Fruit fly (Drosophila melanogaster) whole organism, wandering third instar larva: ENCODE results near the gene Trim9.

Source experiments
- Abd-B ChIP-seq: fragments of >200 bp; optimal IDR thresholded peaks from 2 replicates; lab custom pipeline; 2017; ENCODE audit warnings: missing biosample characterization, missing genetic modification characterization
- CG32264 ChIP-seq: fragments of 200-800 bp; sonication (Bioruptor generic); optimal IDR thresholded peaks from 2 replicates; lab custom pipeline; 2016; ENCODE audit warnings: missing biosample characterization, missing genetic modification characterization
- CG9705 ChIP-seq: fragments of 200-800 bp; sonication (Bioruptor generic); optimal IDR thresholded peaks from 2 replicates; lab custom pipeline; 2018; ENCODE audit warnings: missing biosample characterization, mild to moderate bottlenecking, missing genetic modification characterization
- CrebA ChIP-seq: fragments of 200-800 bp; sonication (Bioruptor generic); optimal IDR thresholded peaks from 2 replicates; lab custom pipeline; 2016; ENCODE audit warnings: missing biosample characterization, mild to moderate bottlenecking, missing genetic modification characterization, borderline replicate concordance
- Dfd ChIP-seq: fragments of >200 bp; optimal IDR thresholded peaks from 2 replicates; lab custom pipeline; 2017; ENCODE audit warnings: missing biosample characterization, missing genetic modification characterization
- Dif ChIP-seq: fragments of 200-275, 200-300 bp; sonication (Bioruptor generic); optimal IDR thresholded peaks from 2 replicates; lab custom pipeline; 2018; ENCODE audit warnings: missing biosample characterization, missing genetic modification characterization; ENCODE audit not compliant: partially characterized antibody
- GATAd ChIP-seq: sonication (Bioruptor generic); optimal IDR thresholded peaks from 2 replicates; lab custom pipeline; 2016; ENCODE audit warnings: missing biosample characterization, missing genetic modification characterization
- Hr78 ChIP-seq: fragments of >200 bp; optimal IDR thresholded peaks from 2 replicates; lab custom pipeline; 2017; ENCODE audit warnings: missing biosample characterization, missing genetic modification characterization
- Hr83 ChIP-seq: fragments of 200-300 bp; sonication (Bioruptor generic); optimal IDR thresholded peaks from 2 replicates; lab custom pipeline; 2016; ENCODE audit warnings: missing biosample characterization, mild to moderate bottlenecking, missing genetic modification characterization, moderate library complexity; ENCODE audit not compliant: poor library complexity, severe bottlenecking
- Jra ChIP-seq: sonication (Bioruptor generic); optimal IDR thresholded peaks from 2 replicates; lab custom pipeline; 2016; ENCODE audit warnings: missing biosample characterization, missing genetic modification characterization
- Mio ChIP-seq: sonication (Bioruptor generic); optimal IDR thresholded peaks from 2 replicates; lab custom pipeline; 2016; ENCODE audit warnings: missing biosample characterization, missing genetic modification characterization
- N ChIP-seq: fragments of >200 bp; optimal IDR thresholded peaks from 2 replicates; lab custom pipeline; 2018; ENCODE audit warnings: missing biosample characterization, missing external identifiers, missing genetic modification characterization
- OdsH ChIP-seq: fragments of 200-800 bp; sonication (Bioruptor generic); optimal IDR thresholded peaks from 2 replicates; lab custom pipeline; 2016; ENCODE audit warnings: missing biosample characterization, mild to moderate bottlenecking, missing genetic modification characterization
- Rel ChIP-seq, 2 experiments: fragments of 200-800 bp; sonication (Bioruptor generic) in 1 of 2; optimal IDR thresholded peaks; 2 replicates in 1 of 2; 3 replicates in 1 of 2; lab custom pipeline; 2016 to 2019; ENCODE audit warnings: mild to moderate bottlenecking in 2 of 2, missing biosample characterization in 2 of 2, missing genetic modification characterization in 2 of 2, moderate library complexity in 1 of 2
- Sp1 ChIP-seq: fragments of 200-800 bp; sonication (Bioruptor generic); optimal IDR thresholded peaks from 3 replicates; lab custom pipeline; 2019; ENCODE audit warnings: missing biosample characterization, mild to moderate bottlenecking, missing genetic modification characterization, moderate library complexity
- Vsx2 ChIP-seq: fragments of 200-300, 225-300 bp; sonication (Bioruptor generic); optimal IDR thresholded peaks from 2 replicates; lab custom pipeline; 2018; ENCODE audit warnings: missing biosample characterization, missing genetic modification characterization; ENCODE audit not compliant: partially characterized antibody
- br ChIP-seq: fragments of 200-800 bp; sonication (Bioruptor generic); optimal IDR thresholded peaks from 2 replicates; lab custom pipeline; 2016; ENCODE audit warnings: missing biosample characterization, missing genetic modification characterization
- dl ChIP-seq, 2 experiments: fragments of 175-275, 200-275 bp in 1 of 2; fragments of 200-275 bp in 1 of 2; sonication (Bioruptor generic); optimal IDR thresholded peaks; lab custom pipeline; 2018; ENCODE audit warnings: mild to moderate bottlenecking in 2 of 2, missing biosample characterization in 2 of 2, missing genetic modification characterization in 2 of 2, moderate library complexity in 2 of 2; ENCODE audit not compliant: partially characterized antibody in 2 of 2, insufficient read depth in 1 of 2
- dmrt93B ChIP-seq: fragments of 200-800 bp; sonication (Bioruptor generic); optimal IDR thresholded peaks from 2 replicates; lab custom pipeline; 2018; ENCODE audit warnings: missing biosample characterization, mild to moderate bottlenecking, missing genetic modification characterization
- dsf ChIP-seq: sonication (Bioruptor generic); optimal IDR thresholded peaks from 2 replicates; lab custom pipeline; 2016; ENCODE audit warnings: missing biosample characterization, missing genetic modification characterization, borderline replicate concordance
- foxo ChIP-seq, 2 experiments: fragments of 200-800 bp; sonication (Bioruptor generic); optimal IDR thresholded peaks; 2 replicates in 1 of 2; 3 replicates in 1 of 2; lab custom pipeline; 2016 to 2017; ENCODE audit warnings: missing biosample characterization in 2 of 2, missing genetic modification characterization in 2 of 2
- fru ChIP-seq: fragments of 200-800 bp; sonication (Bioruptor generic); optimal IDR thresholded peaks from 3 replicates; lab custom pipeline; 2016; ENCODE audit warnings: missing biosample characterization, mild to moderate bottlenecking, missing genetic modification characterization
- h ChIP-seq: fragments of 200-800 bp; sonication (Bioruptor generic); optimal IDR thresholded peaks from 3 replicates; lab custom pipeline; 2016; ENCODE audit warnings: missing biosample characterization, mild to moderate bottlenecking, missing genetic modification characterization
- jim ChIP-seq: fragments of 175-275, 200-325 bp; sonication (Bioruptor generic); optimal IDR thresholded peaks from 2 replicates; lab custom pipeline; 2016; ENCODE audit warnings: missing biosample characterization, mild to moderate bottlenecking, missing genetic modification characterization
- lola ChIP-seq: fragments of >200 bp; optimal IDR thresholded peaks from 2 replicates; lab custom pipeline; 2017; ENCODE audit warnings: missing biosample characterization, missing genetic modification characterization
- pan ChIP-seq: fragments of >200 bp; optimal IDR thresholded peaks from 2 replicates; lab custom pipeline; 2017
- psq ChIP-seq: fragments of 200-800 bp; sonication (Bioruptor generic); optimal IDR thresholded peaks from 3 replicates; lab custom pipeline; 2017; ENCODE audit warnings: missing biosample characterization, mild to moderate bottlenecking, missing genetic modification characterization, moderate library complexity
- sage ChIP-seq: fragments of 200-800 bp; sonication (Bioruptor generic); optimal IDR thresholded peaks from 2 replicates; lab custom pipeline; 2016; ENCODE audit warnings: missing biosample characterization, mild to moderate bottlenecking, missing genetic modification characterization
- sv ChIP-seq: fragments of 200-800 bp; sonication (Bioruptor generic); optimal IDR thresholded peaks from 3 replicates; lab custom pipeline; 2016; ENCODE audit warnings: missing biosample characterization, missing genetic modification characterization
- usp ChIP-seq: fragments of >200 bp; optimal IDR thresholded peaks from 2 replicates; lab custom pipeline; 2017; ENCODE audit warnings: missing biosample characterization, missing genetic modification characterization
- woc ChIP-seq: sonication (Bioruptor generic); optimal IDR thresholded peaks from 2 replicates; lab custom pipeline; 2016; ENCODE audit warnings: missing biosample characterization, mild to moderate bottlenecking, missing genetic modification characterization

Gene Trim9

DNA sequence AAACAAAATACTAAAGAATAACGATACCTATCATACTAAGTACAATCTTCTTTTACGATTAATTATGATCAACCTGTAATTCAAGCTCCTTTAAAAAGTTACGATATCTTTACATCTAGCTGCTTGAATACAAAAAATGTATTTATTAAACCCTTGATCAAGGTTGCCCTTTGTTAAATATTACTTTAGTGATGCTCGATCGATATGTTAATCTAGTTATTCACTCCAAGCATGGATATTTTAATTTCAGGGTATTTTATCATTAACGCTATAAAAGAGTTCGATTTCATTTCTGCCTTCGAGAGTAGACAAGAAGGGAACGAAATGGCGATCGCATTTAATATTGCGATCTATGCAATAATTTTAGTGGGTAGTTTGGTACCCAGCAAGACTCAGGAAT, 99.0 kb downstream of the Trim9 start, which contains the start of gene CG18284:
CG18284 (plus strand) TSS at position 301 of the 400 bp plus-strand sequence.
- TF ChIP-seq lola, result no peak
- no peak for TF ChIP-seq fru (GFP tag; lab: Kevin White, UChicago)
- no peak for TF ChIP-seq psq (GFP tag; lab: Kevin White, UChicago)
- TF ChIP-seq CG9705, result no peak
- no peak for TF ChIP-seq Hr83 (GFP tag; lab: Kevin White, UChicago)
- no peak for TF ChIP-seq br
- no peak for TF ChIP-seq Dfd
- no peak for TF ChIP-seq N (GFP tag; lab: Kevin White, UChicago)
- TF ChIP-seq Jra, result no peak
- TF ChIP-seq h (GFP tag; lab: Kevin White, UChicago), result no peak
- TF ChIP-seq dsf (GFP tag; lab: Kevin White, UChicago), result no peak

DNA sequence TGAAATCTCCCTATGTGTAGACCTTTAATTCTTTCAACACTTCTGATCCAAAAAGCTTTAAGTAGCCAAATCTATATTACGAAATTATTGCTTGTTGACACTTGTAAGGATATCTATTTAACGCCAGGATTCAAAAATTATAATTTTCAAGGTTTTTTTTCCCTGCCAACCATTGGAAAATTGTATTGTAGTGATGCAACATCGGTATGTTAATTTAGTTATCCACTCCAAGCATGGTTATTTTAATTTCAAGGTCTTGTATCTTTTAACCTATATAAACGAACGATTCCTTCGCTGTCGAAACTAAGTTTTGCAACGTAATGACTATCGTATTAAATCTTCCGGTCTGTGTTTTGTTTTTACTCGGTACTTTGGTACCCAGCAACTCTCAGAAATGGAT, 101.4 kb downstream of the Trim9 start, which contains the start of gene CG17097:
CG17097 (plus strand) TSS at position 301 of the 400 bp plus-strand sequence.
- TF ChIP-seq Dif (GFP tag; lab: Kevin White, UChicago) (no peak), br (no peak)
- TF ChIP-seq, all 38 proteins: peak for 0

DNA sequence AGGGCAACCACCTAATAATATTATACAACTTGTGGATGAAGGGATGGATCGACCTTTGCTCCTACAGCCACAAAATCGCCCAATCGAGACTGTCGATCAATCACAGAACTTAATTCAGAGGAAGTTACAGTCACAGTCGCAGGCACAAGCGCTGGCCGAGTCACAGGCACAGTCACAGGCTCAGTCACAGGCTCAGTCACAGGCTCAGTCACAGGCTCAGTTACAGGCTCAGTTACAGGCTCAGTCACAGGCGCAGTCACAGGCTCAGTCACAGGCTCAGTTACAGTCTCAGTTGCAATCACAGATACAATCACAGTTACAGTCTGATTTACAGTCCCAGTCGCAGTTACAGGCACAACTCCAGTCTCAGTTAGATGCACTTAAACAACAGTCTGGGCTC, 102.0 kb downstream of the Trim9 start:
- TF ChIP-seq br, result no peak
- no peak for TF ChIP-seq dmrt93B (GFP tag; lab: Kevin White, UChicago)
- no peak for TF ChIP-seq woc (GFP tag; lab: Kevin White, UChicago)
- no peak for TF ChIP-seq sv (GFP tag; lab: Kevin White, UChicago)
- TF ChIP-seq usp (GFP tag; lab: Kevin White, UChicago), result no peak
- TF ChIP-seq sage, result no peak
- TF ChIP-seq, all 38 proteins: peak for 0

DNA sequence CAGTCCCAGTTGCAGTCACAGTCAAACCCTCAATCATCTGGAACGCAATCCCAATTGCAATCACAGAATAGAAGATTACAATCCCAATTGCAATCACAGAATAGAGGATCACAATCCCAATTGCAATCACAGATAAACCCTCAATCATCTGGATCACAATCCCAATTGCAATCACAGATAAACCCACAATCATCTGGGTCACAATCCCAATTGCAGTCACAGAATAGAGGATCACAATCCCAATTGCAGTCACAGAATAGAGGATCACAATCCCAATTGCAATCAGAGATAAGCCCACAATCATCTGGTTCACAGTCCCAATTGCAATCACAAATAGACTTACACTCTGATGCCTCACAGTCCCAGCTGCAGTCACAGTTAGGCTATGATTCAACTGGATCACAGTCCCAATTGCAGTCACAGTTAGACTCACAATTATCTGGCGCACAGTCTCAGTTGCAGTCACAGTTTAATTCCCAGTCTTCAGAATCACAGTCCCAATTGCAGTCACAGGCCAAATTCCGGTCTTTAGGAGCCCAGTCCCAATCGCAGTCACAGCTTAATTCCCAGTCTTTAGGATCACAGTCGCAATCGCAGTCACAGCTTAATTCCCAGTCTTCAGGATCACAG, 103.2 kb downstream of the Trim9 start:
- TF ChIP-seq dl (GFP tag; optimal IDR thresholded peaks at IDR 0.05; lab: Kevin White, UChicago; ENCODE audit: insufficient read depth in 1 of 2, partially characterized antibody in 2 of 2) (no peak), dmrt93B (GFP tag; lab: Kevin White, UChicago) (no peak), br (no peak), dsf (GFP tag; lab: Kevin White, UChicago) (no peak)
- TF ChIP-seq, all 38 proteins: peak for 0

DNA sequence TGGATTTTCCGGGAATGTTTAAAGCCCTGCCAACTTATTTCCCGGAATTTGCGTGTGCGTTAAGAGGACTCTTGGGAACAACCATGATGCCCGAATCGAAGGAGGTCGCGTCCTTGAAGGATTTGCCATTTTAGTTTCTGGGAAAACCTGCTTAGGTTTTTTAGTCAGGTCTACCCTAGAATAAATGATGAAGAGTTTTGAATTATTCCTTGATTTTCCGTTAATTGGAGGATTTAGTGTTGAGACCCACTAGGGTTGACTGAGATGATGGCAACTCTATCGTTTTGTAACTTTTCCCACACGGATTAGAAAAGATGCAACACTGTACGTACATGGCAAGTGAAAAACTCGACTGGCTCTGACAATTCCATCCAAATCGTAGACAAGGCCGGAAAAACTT, 106.6 kb downstream of the Trim9 start, which contains the start of gene dbf:
dbf (plus strand) TSS at position 301 of the 400 bp plus-strand sequence.
- TF ChIP-seq h (GFP tag; lab: Kevin White, UChicago) (no peak), pan (lab: Kevin White, UChicago) (no peak), Rel (GFP tag; optimal IDR thresholded peaks at IDR 0.05; lab: Kevin White, UChicago) (no peak), Rel (tag; optimal IDR thresholded peaks at IDR 0.05; lab: Kevin White, UChicago) (no peak), CG9705 (no peak), woc (GFP tag; lab: Kevin White, UChicago) (no peak)

DNA sequence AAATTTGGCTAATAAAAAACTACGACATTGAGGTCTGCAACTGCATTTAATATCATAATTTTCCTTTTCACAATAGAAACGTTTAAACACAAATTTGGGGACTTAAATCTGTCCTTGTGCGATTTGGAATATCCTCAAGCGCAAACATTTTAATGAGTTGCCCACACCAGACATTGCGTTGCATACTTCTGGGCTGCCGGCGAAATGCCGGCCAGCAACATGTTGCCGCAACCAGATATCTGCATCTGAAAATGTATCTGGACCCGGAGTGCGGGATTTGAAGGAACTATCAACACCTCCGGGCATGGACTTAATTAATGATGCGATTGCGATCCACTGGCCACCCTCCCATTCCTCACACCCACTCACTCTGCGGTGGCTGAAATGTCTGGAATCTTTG, 109.8 kb downstream of the Trim9 start:
- TF ChIP-seq woc (GFP tag; lab: Kevin White, UChicago), result no peak

DNA sequence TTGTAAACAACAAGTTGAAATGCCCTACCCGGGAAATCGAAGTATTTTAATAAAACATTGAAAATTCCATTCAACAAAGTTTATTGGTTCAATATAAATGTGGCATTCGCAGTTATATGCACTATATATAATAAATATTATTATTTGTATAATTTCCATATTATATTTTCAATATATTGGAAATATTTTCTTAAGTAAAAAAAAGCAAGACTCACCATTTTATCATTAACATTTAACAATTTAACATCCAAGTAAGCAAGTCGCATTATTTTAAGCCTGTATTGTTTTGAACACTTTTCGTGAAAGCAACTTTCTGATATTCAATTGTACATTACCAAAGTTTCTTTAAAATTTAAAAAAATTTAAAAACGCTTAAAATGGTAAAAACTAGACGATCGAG, 113.3 kb downstream of the Trim9 start, which contains the start of gene CG45690:
CG45690 (plus strand) TSS at position 301 of the 400 bp plus-strand sequence.
- no peak for TF ChIP-seq Sp1
- no peak for TF ChIP-seq OdsH (GFP tag; lab: Kevin White, UChicago)
- TF ChIP-seq CrebA (GFP tag; lab: Kevin White, UChicago), result no peak
- TF ChIP-seq foxo (GFP tag; optimal IDR thresholded peaks at IDR 0.05; lab: Kevin White, UChicago), result no peak
- TF ChIP-seq Vsx2, result no peak
- TF ChIP-seq Mio (GFP tag; lab: Kevin White, UChicago), result no peak
- TF ChIP-seq pan (lab: Kevin White, UChicago), result no peak
- TF ChIP-seq fru (GFP tag; lab: Kevin White, UChicago), result no peak
- TF ChIP-seq woc (GFP tag; lab: Kevin White, UChicago), result no peak
- TF ChIP-seq lola, result no peak
- TF ChIP-seq Abd-B (GFP tag; lab: Kevin White, UChicago), result no peak
- TF ChIP-seq jim, result no peak
- TF ChIP-seq Hr78 (GFP tag; lab: Kevin White, UChicago), result no peak
- no peak for TF ChIP-seq CG32264 (GFP tag; lab: Kevin White, UChicago)
- TF ChIP-seq GATAd (GFP tag; lab: Kevin White, UChicago), result no peak
- TF ChIP-seq Dif (GFP tag; lab: Kevin White, UChicago), result no peak
- TF ChIP-seq Hr83 (GFP tag; lab: Kevin White, UChicago), result no peak
